Comparison of ENCODE assay signal across 2 worm cellular contexts in the genomic region with DNA sequence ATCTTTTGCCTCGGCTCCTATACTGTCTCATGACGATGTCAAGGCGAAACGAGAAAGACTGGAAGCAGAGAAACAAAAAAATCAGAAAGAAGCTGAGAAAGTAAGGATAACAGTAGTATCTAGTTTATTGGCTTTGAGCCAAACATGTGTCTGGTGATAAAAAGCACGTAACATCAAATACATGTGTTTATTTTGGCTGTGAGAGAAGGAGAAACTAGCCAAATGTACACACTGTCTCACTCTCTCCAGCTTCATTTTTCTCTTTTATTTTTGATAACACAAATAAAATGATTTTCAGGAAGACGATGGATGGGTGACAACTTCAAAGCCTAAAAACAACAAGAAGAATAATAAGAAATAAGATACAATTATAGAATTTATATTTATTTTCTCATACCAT.
TF ChIP-seq lines count a peak whose summit lies in the region.

No protein-coding gene starts in this region.

TF ChIP-seq in whole organism, L3 larva, 47 proteins besides CTCF, POLR2A, EP300 and RAD21:
- TF ChIP-seq pha-4 (tag; optimal IDR thresholded peaks at IDR 0.05; lab: Kevin White, UChicago) (peak; percentile 68), elt-2 (tag; optimal IDR thresholded peaks at IDR 0.05; lab: Kevin White, UChicago) (no peak), aly-2 (tag; optimal IDR thresholded peaks at IDR 0.05; lab: Kevin White, UChicago) (no peak), lsy-12 (tag; optimal IDR thresholded peaks at IDR 0.05; lab: Kevin White, UChicago) (no peak)

TF ChIP-seq in whole organism, L4 larva, 104 proteins besides CTCF, POLR2A, EP300 and RAD21:
- TF ChIP-seq unc-39 (tag; optimal IDR thresholded peaks at IDR 0.05; lab: Kevin White, UChicago) (no peak), lin-29 (GFP tag; IDR thresholded peaks at IDR 0.05; lab: Robert Waterston, UW) (no peak), daf-16 (GFP tag; optimal IDR thresholded peaks at IDR 0.05; lab: Kevin White, UChicago) (no peak), daf-16 (tag; optimal IDR thresholded peaks at IDR 0.05; lab: Kevin White, UChicago) (peak; percentile 12), lin-13 (GFP tag; optimal IDR thresholded peaks at IDR 0.05; lab: Kevin White, UChicago) (no peak), spr-1 (tag; optimal IDR thresholded peaks at IDR 0.05; lab: Kevin White, UChicago) (no peak), ztf-7 (tag; optimal IDR thresholded peaks at IDR 0.05; lab: Kevin White, UChicago) (no peak), hif-1 (tag; optimal IDR thresholded peaks at IDR 0.05; lab: Kevin White, UChicago) (peak in 1 of 2 experiments; percentile 26), nhr-102 (tag; optimal IDR thresholded peaks at IDR 0.05; lab: Kevin White, UChicago) (no peak), nhr-28 (tag; optimal IDR thresholded peaks at IDR 0.05; lab: Kevin White, UChicago) (no peak)
